Worm (Caenorhabditis elegans): ENCODE measurements around the gene C07D10.5.
A peak's percentile ranks its signal among the peaks of the same experiment; 100 is the strongest.

Gene C07D10.5

ce11 chrII:7381142-7381611, at the start of gene C07D10.5:
Gene C07D10.5 (plus strand): TSS chrII:7381561.
- TF ChIP-seq aly-2 (tag; optimal IDR thresholded peaks at IDR 0.05) (no peak), zag-1 (tag; optimal IDR thresholded peaks at IDR 0.05) (no peak), ztf-11 (tag; optimal IDR thresholded peaks at IDR 0.05) (no peak)

ce11 chrII:7337469-7337893, 43.9 kb upstream of the C07D10.5 start:
- TF ChIP-seq Y55F3AM.14 (GFP tag; optimal IDR thresholded peaks at IDR 0.05) (peak; percentile 50), egl-27 (tag; optimal IDR thresholded peaks at IDR 0.05) (peak; percentile 75), crh-2 (tag; optimal IDR thresholded peaks at IDR 0.05) (peak; percentile 94), lsy-2 (tag; optimal IDR thresholded peaks at IDR 0.05) (peak in 1 of 2 experiments; percentile 72), unc-55 (GFP tag; optimal IDR thresholded peaks at IDR 0.05) (peak; percentile 73), fos-1 (tag; optimal IDR thresholded peaks at IDR 0.05) (peak; percentile 75), nhr-6 (tag; optimal IDR thresholded peaks at IDR 0.05) (peak; percentile 40), F13H6.1 (tag; optimal IDR thresholded peaks at IDR 0.05) (peak; percentile 84), dmd-4 (tag; optimal IDR thresholded peaks at IDR 0.05) (no peak), nhr-25 (tag; optimal IDR thresholded peaks at IDR 0.05) (peak; percentile 95), peb-1 (tag; optimal IDR thresholded peaks at IDR 0.05) (no peak), aly-2 (tag; optimal IDR thresholded peaks at IDR 0.05) (no peak), ztf-1 (GFP tag; conservative IDR thresholded peaks at IDR 0.05) (no peak), sma-3 (GFP tag; optimal IDR thresholded peaks at IDR 0.05) (peak; percentile 92), gmeb-1 (tag; optimal IDR thresholded peaks at IDR 0.05) (peak; percentile 59), mdl-1 (tag; optimal IDR thresholded peaks at IDR 0.05) (peak; percentile 73 to 87), nhr-12 (tag; optimal IDR thresholded peaks at IDR 0.05) (peak; percentile 15), nhr-129 (tag; optimal IDR thresholded peaks at IDR 0.05) (peak; percentile 79), lin-13 (GFP tag; optimal IDR thresholded peaks at IDR 0.05) (peak; percentile 55), blmp-1 (tag; optimal IDR thresholded peaks at IDR 0.05; ENCODE audit: insufficient read depth) (peak; percentile 90), nhr-237 (tag; optimal IDR thresholded peaks at IDR 0.05) (no peak), sem-4 (tag; optimal IDR thresholded peaks at IDR 0.05) (peak; percentile 77), elt-3 (tag; optimal IDR thresholded peaks at IDR 0.05) (no peak), ztf-4 (tag; optimal IDR thresholded peaks at IDR 0.05) (peak; percentile 72), snpc-4 (tag; optimal IDR thresholded peaks at IDR 0.05) (peak; percentile 34), C34F6.9 (tag; optimal IDR thresholded peaks at IDR 0.05) (peak; percentile 70), unc-62 (GFP tag; optimal IDR thresholded peaks at IDR 0.05) (peak; percentile 7), lin-11 (tag; optimal IDR thresholded peaks at IDR 0.05) (peak; percentile 54), sma-9 (GFP tag; optimal IDR thresholded peaks at IDR 0.05) (peak; percentile 97), sma-9 (tag; optimal IDR thresholded peaks at IDR 0.05) (no peak)

ce11 chrII:7338995-7339394, 42.4 kb upstream of the C07D10.5 start, which contains the start of gene nhr-21:
Gene nhr-21 (plus strand): TSS chrII:7339229.
- TF ChIP-seq F13H6.1 (tag; optimal IDR thresholded peaks at IDR 0.05) (no peak), fos-1 (tag; optimal IDR thresholded peaks at IDR 0.05) (no peak), ztf-4 (tag; optimal IDR thresholded peaks at IDR 0.05) (peak; percentile 49), sma-9 (GFP tag; optimal IDR thresholded peaks at IDR 0.05) (peak; percentile 88), sma-9 (tag; optimal IDR thresholded peaks at IDR 0.05) (no peak), nhr-6 (tag; optimal IDR thresholded peaks at IDR 0.05) (peak; percentile 70), mdl-1 (tag; optimal IDR thresholded peaks at IDR 0.05) (peak in 1 of 2 experiments; percentile 16), nhr-129 (tag; optimal IDR thresholded peaks at IDR 0.05) (peak; percentile 67), Y55F3AM.14 (GFP tag; optimal IDR thresholded peaks at IDR 0.05) (no peak), sma-3 (GFP tag; optimal IDR thresholded peaks at IDR 0.05) (peak; percentile 16), blmp-1 (tag; optimal IDR thresholded peaks at IDR 0.05; ENCODE audit: insufficient read depth) (peak; percentile 84), dmd-4 (tag; optimal IDR thresholded peaks at IDR 0.05) (no peak), aly-2 (tag; optimal IDR thresholded peaks at IDR 0.05) (no peak), nhr-25 (tag; optimal IDR thresholded peaks at IDR 0.05) (peak; percentile 34), lsy-2 (tag; optimal IDR thresholded peaks at IDR 0.05) (peak in 1 of 2 experiments; percentile 56), sem-4 (tag; optimal IDR thresholded peaks at IDR 0.05) (peak; percentile 37), nhr-237 (tag; optimal IDR thresholded peaks at IDR 0.05) (no peak), crh-2 (tag; optimal IDR thresholded peaks at IDR 0.05) (peak; percentile 65), peb-1 (tag; optimal IDR thresholded peaks at IDR 0.05) (no peak), unc-39 (tag; optimal IDR thresholded peaks at IDR 0.05) (no peak), zag-1 (tag; optimal IDR thresholded peaks at IDR 0.05) (no peak), unc-55 (GFP tag; optimal IDR thresholded peaks at IDR 0.05) (no peak), skn-1 (tag; optimal IDR thresholded peaks at IDR 0.05) (no peak), egl-27 (tag; optimal IDR thresholded peaks at IDR 0.05) (peak; percentile 4), ztf-1 (GFP tag; conservative IDR thresholded peaks at IDR 0.05) (no peak), ztf-11 (tag; optimal IDR thresholded peaks at IDR 0.05) (no peak), mbf-1 (tag; optimal IDR thresholded peaks at IDR 0.05) (no peak), alr-1 (tag; optimal IDR thresholded peaks at IDR 0.05) (no peak), nhr-23 (tag; optimal IDR thresholded peaks at IDR 0.05) (no peak)
